Fruit fly (Drosophila melanogaster): ENCODE results near the gene Nup153.

Gene Nup153

dm6 chrX:16632135-16632534 is 33.1 kb downstream of the Nup153 start, which contains the start of gene CG9777:
TSS of gene CG9777 (minus strand) at chrX:16632235.
- TF ChIP-seq pdm3 (GFP tag; optimal IDR thresholded peaks at IDR 0.05) (no peak), CG11294 (GFP tag; IDR thresholded peaks at IDR 0.05) (no peak), ss (GFP tag; optimal IDR thresholded peaks at IDR 0.05) (no peak), Hr38 (GFP tag; optimal IDR thresholded peaks at IDR 0.05) (no peak), CG6808 (GFP tag; optimal IDR thresholded peaks at IDR 0.05) (no peak), fd59A (GFP tag; optimal IDR thresholded peaks at IDR 0.05) (no peak), salr (GFP tag; optimal IDR thresholded peaks at IDR 0.05) (no peak), CG8319 (GFP tag; optimal IDR thresholded peaks at IDR 0.05) (no peak), Blimp-1 (GFP tag; optimal IDR thresholded peaks at IDR 0.05) (no peak), CG3032 (tag; optimal IDR thresholded peaks at IDR 0.05) (no peak), cyc (GFP tag; optimal IDR thresholded peaks at IDR 0.05) (no peak), achi (GFP tag; optimal IDR thresholded peaks at IDR 0.05) (no peak), eg (GFP tag; IDR thresholded peaks at IDR 0.05) (no peak), Met (GFP tag; optimal IDR thresholded peaks at IDR 0.05) (no peak), CG34406 (GFP tag; optimal IDR thresholded peaks at IDR 0.05) (no peak)

dm6 chrX:16633181-16633957 is 34.3 kb downstream of the Nup153 start:
- TF ChIP-seq CG6854 (GFP tag; optimal IDR thresholded peaks at IDR 0.05) (no peak), Blimp-1 (GFP tag; optimal IDR thresholded peaks at IDR 0.05) (no peak), acj6 (GFP tag; optimal IDR thresholded peaks at IDR 0.05) (no peak), CG8119 (GFP tag; IDR thresholded peaks at IDR 0.05) (0 out of 3 replicates have a peak, but pooled peaks have one; percentile 27), eg (GFP tag; IDR thresholded peaks at IDR 0.05) (peak; percentile 25; the same call in 2 of the 3 replicates), CG6163 (GFP tag; IDR thresholded peaks at IDR 0.05) (no peak), CG15336 (GFP tag; IDR thresholded peaks at IDR 0.05) (peak; percentile 36; the same call in 1 of the 2 replicates), CG11294 (GFP tag; IDR thresholded peaks at IDR 0.05) (peak; percentile 15; the same call in 1 of the 2 replicates), CG16779 (tag; optimal IDR thresholded peaks at IDR 0.05) (no peak), Hr39 (GFP tag; optimal IDR thresholded peaks at IDR 0.05) (no peak), pdm3 (GFP tag; optimal IDR thresholded peaks at IDR 0.05) (no peak), CG6808 (GFP tag; optimal IDR thresholded peaks at IDR 0.05) (peak; percentile 70), Sox102F (GFP tag; optimal IDR thresholded peaks at IDR 0.05) (no peak), net (GFP tag; optimal IDR thresholded peaks at IDR 0.05) (peak; percentile 22), Eip78C (GFP tag) (peak; percentile 64), CG6276 (GFP tag; optimal IDR thresholded peaks at IDR 0.05) (peak; percentile 65), CG10669 (GFP tag; optimal IDR thresholded peaks at IDR 0.05) (no peak), lz (GFP tag; optimal IDR thresholded peaks at IDR 0.05) (no peak), CG9139 (GFP tag; optimal IDR thresholded peaks at IDR 0.05) (no peak), CG1621 (tag; optimal IDR thresholded peaks at IDR 0.05) (no peak), Sox14 (GFP tag; optimal IDR thresholded peaks at IDR 0.05) (no peak), Smox (GFP tag; optimal IDR thresholded peaks at IDR 0.05) (no peak), fd59A (GFP tag; optimal IDR thresholded peaks at IDR 0.05) (peak; percentile 17), CG3919 (GFP tag; optimal IDR thresholded peaks at IDR 0.05) (no peak), spab (GFP tag; optimal IDR thresholded peaks at IDR 0.05) (peak; percentile 12), CG8632 (GFP tag; optimal IDR thresholded peaks at IDR 0.05) (no peak), CG11762 (GFP tag; optimal IDR thresholded peaks at IDR 0.05; ENCODE audit: insufficient read depth) (no peak), topi (GFP tag; optimal IDR thresholded peaks at IDR 0.05) (no peak), CG7368 (GFP tag; optimal IDR thresholded peaks at IDR 0.05) (no peak), dsx (GFP tag; optimal IDR thresholded peaks at IDR 0.05; ENCODE audit: poor library complexity, severe bottlenecking) (no peak), Gug (GFP tag; IDR thresholded peaks at IDR 0.05) (0 out of 2 replicates have a peak, but pooled peaks have one; percentile 28), Hr38 (GFP tag; optimal IDR thresholded peaks at IDR 0.05) (no peak), esn (GFP tag; optimal IDR thresholded peaks at IDR 0.05) (no peak), salr (GFP tag; optimal IDR thresholded peaks at IDR 0.05) (peak in 1 of 2 experiments; percentile 3), CG32006 (GFP tag; optimal IDR thresholded peaks at IDR 0.05) (peak; percentile 63), fd85E (GFP tag; optimal IDR thresholded peaks at IDR 0.05) (no peak), CG11902 (GFP tag; optimal IDR thresholded peaks at IDR 0.05) (no peak), Ets96B (tag; optimal IDR thresholded peaks at IDR 0.05) (peak; percentile 19), CG3032 (tag; optimal IDR thresholded peaks at IDR 0.05) (no peak), fkh (GFP tag; optimal IDR thresholded peaks at IDR 0.05) (peak; percentile 58), dac (GFP tag; optimal IDR thresholded peaks at IDR 0.05) (peak; percentile 48), CG8319 (GFP tag; optimal IDR thresholded peaks at IDR 0.05) (no peak)
